Worm (Caenorhabditis elegans): ENCODE results near the gene sru-18.
A peak's percentile ranks its signal among the peaks of the same experiment; 100 is the strongest.

sru-18 gene

DNA sequence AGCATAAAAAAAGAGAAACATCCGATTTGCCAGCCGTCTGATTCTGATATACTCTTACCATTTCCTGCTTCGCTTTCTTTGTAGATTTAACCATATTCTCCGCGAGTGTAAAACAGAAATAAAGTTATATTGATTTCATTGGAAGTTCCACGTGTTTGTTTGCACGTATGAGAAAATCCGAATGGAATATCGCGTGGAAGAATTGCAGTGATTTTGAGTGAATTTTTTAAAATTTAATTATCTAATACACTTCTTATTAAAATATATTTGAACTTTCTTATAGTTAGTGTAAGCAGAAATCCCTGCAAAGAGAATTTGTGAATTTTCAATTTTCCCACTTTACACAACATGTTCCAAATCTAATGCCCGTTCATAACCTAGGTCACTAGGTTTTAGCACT is 29.0 kb downstream of the sru-18 start, which contains the start of gene F53B2.5:
Gene F53B2.5, minus strand, starts transcription at position 101 of the 400 bp plus-strand sequence.
- TF ChIP-seq med-1 (GFP tag; optimal IDR thresholded peaks at IDR 0.05; ENCODE audit: insufficient read depth) (no peak), T22C8.4 (GFP tag; IDR thresholded peaks at IDR 0.05) (no peak)

DNA sequence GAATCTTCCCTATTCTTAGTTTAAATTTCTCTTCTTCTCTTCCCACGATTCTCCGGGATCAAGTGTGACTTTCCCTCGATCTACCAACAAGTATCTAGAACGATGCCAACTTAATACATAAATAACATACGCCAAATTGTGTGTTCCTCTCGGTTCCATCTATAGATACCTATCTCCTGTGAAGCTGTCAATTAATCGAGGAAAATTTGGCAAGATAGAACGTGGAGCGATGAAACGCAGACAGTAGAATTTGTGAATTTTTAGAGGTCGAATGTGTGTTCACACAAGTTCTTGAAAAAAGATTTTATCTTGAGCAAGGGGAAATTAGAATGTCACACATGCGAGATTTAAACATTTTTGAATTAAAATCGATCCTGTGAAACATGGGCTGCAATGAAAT is 29.4 kb downstream of the sru-18 start:
- TF ChIP-seq tab-1 (GFP tag; IDR thresholded peaks at IDR 0.05) (no peak), cog-1 (tag; optimal IDR thresholded peaks at IDR 0.05) (no peak), med-1 (GFP tag; optimal IDR thresholded peaks at IDR 0.05; ENCODE audit: insufficient read depth) (no peak), flt-1 (GFP tag; IDR thresholded peaks at IDR 0.05) (no peak), klf-2 (GFP tag; conservative IDR thresholded peaks at IDR 0.05) (no peak), ref-1 (GFP tag; conservative IDR thresholded peaks at IDR 0.05) (no peak), T22C8.4 (GFP tag; IDR thresholded peaks at IDR 0.05) (no peak)

DNA sequence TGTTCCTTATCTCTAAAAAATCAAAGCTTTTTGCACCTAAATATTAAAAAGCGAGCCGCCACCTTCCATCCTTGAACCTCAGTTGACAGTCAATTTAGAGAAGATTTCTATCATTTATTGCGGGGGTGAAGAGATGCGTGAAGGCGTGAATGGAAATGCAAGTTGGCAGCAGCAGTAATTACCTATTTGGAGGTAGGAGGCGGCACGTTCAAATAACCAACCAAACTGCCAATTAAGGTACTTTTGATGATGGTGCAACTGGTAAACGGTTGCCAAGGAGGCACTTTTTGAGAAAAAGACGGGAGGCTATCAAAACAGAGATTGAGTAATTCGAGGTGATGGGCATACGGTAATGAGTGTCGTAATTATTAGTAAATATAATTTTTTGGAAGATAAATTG is 34.3 kb downstream of the sru-18 start:
- TF ChIP-seq klf-2 (GFP tag; conservative IDR thresholded peaks at IDR 0.05) = no peak
- TF ChIP-seq flt-1 (GFP tag; IDR thresholded peaks at IDR 0.05) = no peak
- no peak for TF ChIP-seq T22C8.4 (GFP tag; IDR thresholded peaks at IDR 0.05)
- TF ChIP-seq ref-1 (GFP tag; conservative IDR thresholded peaks at IDR 0.05) = no peak
- no peak for TF ChIP-seq cog-1 (tag; optimal IDR thresholded peaks at IDR 0.05)
- TF ChIP-seq ztf-23 (GFP tag; IDR thresholded peaks at IDR 0.05) = no peak
- TF ChIP-seq ztf-29 (GFP tag; IDR thresholded peaks at IDR 0.05) = no peak
- no peak for TF ChIP-seq tab-1 (GFP tag; IDR thresholded peaks at IDR 0.05)
- TF ChIP-seq med-1 (GFP tag; optimal IDR thresholded peaks at IDR 0.05; ENCODE audit: insufficient read depth) = no peak

DNA sequence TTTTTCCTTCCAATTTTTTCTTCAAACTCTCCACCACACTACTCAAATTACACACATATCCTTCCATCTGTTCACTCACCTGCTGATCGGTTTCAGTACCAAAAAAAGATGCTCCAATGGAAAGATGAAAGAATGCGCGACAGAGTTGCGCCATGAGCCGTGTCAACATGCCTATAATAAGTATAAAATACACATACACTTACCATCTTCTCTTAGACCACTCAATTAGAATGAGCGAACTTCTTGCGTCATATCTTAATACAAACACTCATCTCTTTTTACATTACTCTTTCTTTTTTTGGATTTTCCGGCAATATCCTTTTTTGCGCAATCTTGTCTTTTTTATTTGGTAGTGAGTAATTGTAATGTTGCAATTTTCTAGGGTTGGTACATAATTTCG is 35.6 kb downstream of the sru-18 start:
- TF ChIP-seq flt-1 (GFP tag; IDR thresholded peaks at IDR 0.05) = no peak

DNA sequence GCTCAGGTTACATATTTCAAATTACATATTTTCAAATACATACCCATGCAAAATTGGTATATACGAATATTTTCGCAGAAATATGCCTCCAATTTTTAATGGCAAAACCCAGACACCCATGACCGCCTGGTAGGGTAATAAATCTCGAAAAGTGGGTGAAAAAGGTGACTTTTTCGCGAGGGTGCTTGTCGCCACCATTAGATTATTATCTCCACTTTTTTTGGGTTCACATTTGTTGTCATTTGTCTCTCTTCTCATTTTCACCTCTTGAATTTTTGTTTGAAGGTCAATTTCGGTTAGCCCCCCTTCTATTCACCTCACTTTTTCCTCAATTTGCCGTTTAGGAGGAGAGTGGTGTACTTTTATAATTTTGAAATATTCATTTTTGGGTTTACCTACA is 38.2 kb downstream of the sru-18 start:
- TF ChIP-seq ref-1 (GFP tag; conservative IDR thresholded peaks at IDR 0.05) (no peak), ztf-29 (GFP tag; IDR thresholded peaks at IDR 0.05) (no peak), tab-1 (GFP tag; IDR thresholded peaks at IDR 0.05) (no peak), klf-2 (GFP tag; conservative IDR thresholded peaks at IDR 0.05) (no peak), cog-1 (tag; optimal IDR thresholded peaks at IDR 0.05) (no peak)

DNA sequence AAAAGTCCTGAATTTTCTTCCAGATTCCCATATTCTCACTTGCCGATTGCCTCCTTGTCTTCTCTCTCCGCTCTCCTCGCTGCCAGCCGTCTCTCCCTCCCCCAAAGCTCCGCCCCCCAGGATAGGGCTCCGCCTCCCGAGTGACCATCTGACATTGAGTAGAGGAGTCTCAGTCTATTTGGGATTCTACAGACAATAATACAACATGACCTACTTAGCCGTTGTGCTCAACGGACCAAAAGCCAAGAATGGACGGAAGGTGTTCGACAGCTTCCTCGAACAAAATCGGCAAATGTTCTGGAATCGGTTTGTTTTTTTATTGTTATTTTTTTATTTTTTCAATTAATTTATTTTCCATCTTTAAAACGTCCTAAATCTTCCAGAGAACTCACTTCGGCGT is 40.0 kb downstream of the sru-18 start, which contains the start of gene ham-1:
Gene ham-1, plus strand, starts transcription at position 173 of the 400 bp plus-strand sequence.
- no peak for TF ChIP-seq cog-1 (tag; optimal IDR thresholded peaks at IDR 0.05)
- no peak for TF ChIP-seq med-1 (GFP tag; optimal IDR thresholded peaks at IDR 0.05; ENCODE audit: insufficient read depth)

DNA sequence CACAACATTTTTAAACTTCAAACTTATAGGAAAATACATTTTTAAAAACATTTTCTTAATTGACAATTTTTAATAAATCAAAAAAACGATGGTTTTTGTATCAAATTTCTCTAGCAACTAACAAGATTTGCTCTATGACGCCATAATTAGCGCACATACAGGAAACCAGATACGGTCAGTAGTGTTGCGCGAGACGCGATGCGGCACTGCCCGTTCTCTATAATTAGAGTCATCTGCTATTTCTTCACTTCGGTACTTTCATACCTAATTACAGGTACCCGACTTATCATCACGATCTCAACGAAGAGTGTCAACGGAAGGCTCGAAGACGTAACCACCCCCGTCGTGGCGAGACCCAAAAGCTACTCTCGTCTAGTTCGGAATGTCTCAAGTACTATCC is 42.6 kb downstream of the sru-18 start:
- TF ChIP-seq flt-1 (GFP tag; IDR thresholded peaks at IDR 0.05) = 0 out of 2 replicates have a peak, but pooled peaks have one; percentile 43
- TF ChIP-seq ztf-23 (GFP tag; IDR thresholded peaks at IDR 0.05) = no peak

DNA sequence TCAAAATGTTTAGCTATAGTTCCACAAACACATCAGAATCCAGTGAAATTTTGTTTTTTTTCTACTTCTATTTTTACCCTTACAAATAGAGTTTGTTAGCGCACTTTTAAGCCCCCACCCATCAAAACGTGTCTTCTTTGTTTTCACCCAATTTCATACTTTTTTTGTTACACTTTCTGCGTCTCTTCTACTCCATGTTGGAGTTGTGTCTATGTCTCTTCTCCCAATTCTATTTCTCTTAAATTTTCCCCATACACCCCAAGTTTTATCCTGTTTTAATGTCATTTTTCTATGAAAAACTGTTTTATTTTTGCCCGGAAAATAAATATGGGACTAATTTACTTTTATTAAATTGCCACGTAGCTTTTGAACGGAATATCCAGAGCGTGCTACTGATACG is 43.3 kb downstream of the sru-18 start:
- TF ChIP-seq klf-2 (GFP tag; conservative IDR thresholded peaks at IDR 0.05) = no peak
- TF ChIP-seq ztf-29 (GFP tag; IDR thresholded peaks at IDR 0.05) = no peak
- TF ChIP-seq med-1 (GFP tag; optimal IDR thresholded peaks at IDR 0.05; ENCODE audit: insufficient read depth) = no peak
- no peak for TF ChIP-seq ref-1 (GFP tag; conservative IDR thresholded peaks at IDR 0.05)
- TF ChIP-seq flt-1 (GFP tag; IDR thresholded peaks at IDR 0.05) = no peak
- no peak for TF ChIP-seq cog-1 (tag; optimal IDR thresholded peaks at IDR 0.05)
- no peak for TF ChIP-seq ztf-23 (GFP tag; IDR thresholded peaks at IDR 0.05)
- no peak for TF ChIP-seq T22C8.4 (GFP tag; IDR thresholded peaks at IDR 0.05)
- TF ChIP-seq tab-1 (GFP tag; IDR thresholded peaks at IDR 0.05) = no peak

DNA sequence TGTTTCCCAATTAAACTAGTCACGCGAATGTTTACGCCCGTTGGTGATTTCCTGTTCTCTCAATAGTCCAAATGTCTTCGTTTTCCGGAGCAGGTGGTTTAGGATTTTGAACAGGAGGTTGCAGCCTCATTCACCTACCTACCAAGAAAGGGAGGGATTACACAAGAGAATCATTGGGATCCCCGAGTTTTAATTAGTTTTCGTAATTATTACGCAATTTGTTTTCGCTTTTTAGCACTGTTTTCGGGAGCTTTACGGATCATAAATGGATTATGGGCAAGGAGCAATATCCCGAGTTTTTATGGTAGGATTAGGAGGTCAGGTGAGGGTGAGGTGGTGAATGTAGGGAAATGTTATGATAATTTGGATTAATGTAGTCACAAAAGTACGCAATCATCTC is 43.8 kb downstream of the sru-18 start:
- no peak for TF ChIP-seq ztf-29 (GFP tag; IDR thresholded peaks at IDR 0.05)
- TF ChIP-seq ref-1 (GFP tag; conservative IDR thresholded peaks at IDR 0.05) = no peak

DNA sequence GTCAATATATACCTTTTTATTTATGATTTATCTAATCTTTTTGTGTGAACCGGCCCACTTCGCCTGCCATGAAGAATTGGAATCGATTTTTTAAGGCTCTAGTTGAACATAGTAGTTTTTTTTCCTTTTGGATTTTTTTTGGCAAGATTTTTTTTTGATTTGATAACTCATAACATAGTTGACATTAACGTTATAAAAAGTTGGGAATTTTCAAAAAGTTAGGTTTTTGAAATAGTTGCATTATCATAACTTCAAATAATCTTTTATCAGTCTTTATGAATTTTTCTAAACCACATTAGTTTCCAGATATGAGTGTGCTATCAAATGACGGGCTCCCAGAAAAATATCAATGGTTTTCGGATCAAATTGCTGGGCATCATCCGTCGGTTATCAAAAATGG is 45.8 kb downstream of the sru-18 start, which contains the start of gene ipmk-1:
Gene ipmk-1, plus strand, starts transcription at position 301 of the 400 bp plus-strand sequence.
- TF ChIP-seq tab-1 (GFP tag; IDR thresholded peaks at IDR 0.05) (no peak), med-1 (GFP tag; optimal IDR thresholded peaks at IDR 0.05; ENCODE audit: insufficient read depth) (no peak), cog-1 (tag; optimal IDR thresholded peaks at IDR 0.05) (no peak), T22C8.4 (GFP tag; IDR thresholded peaks at IDR 0.05) (no peak), ztf-23 (GFP tag; IDR thresholded peaks at IDR 0.05) (no peak), flt-1 (GFP tag; IDR thresholded peaks at IDR 0.05) (no peak), ref-1 (GFP tag; conservative IDR thresholded peaks at IDR 0.05) (no peak), ztf-29 (GFP tag; IDR thresholded peaks at IDR 0.05) (no peak), klf-2 (GFP tag; conservative IDR thresholded peaks at IDR 0.05) (no peak)

DNA sequence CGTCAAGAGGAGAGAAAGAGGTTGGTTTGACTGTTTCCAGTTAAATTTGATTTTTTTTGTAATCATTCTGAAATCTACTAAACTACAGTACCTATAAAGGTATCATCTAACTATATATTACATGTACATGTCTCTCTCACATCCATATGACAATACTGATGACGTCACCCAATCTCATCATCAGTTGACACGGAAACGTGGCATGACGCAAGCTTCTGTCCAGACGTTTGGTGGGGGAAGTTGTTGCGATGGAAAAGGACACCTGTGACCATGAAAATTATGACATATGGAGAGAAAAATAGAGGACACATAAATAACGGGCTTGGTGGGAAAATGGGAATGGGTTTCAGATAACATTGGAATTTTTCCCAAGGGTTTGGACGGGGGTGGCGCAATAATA is 47.0 kb downstream of the sru-18 start:
- no peak for TF ChIP-seq klf-2 (GFP tag; conservative IDR thresholded peaks at IDR 0.05)
- no peak for TF ChIP-seq ztf-29 (GFP tag; IDR thresholded peaks at IDR 0.05)
- TF ChIP-seq tab-1 (GFP tag; IDR thresholded peaks at IDR 0.05) = no peak
- no peak for TF ChIP-seq med-1 (GFP tag; optimal IDR thresholded peaks at IDR 0.05; ENCODE audit: insufficient read depth)
- TF ChIP-seq flt-1 (GFP tag; IDR thresholded peaks at IDR 0.05) = no peak

DNA sequence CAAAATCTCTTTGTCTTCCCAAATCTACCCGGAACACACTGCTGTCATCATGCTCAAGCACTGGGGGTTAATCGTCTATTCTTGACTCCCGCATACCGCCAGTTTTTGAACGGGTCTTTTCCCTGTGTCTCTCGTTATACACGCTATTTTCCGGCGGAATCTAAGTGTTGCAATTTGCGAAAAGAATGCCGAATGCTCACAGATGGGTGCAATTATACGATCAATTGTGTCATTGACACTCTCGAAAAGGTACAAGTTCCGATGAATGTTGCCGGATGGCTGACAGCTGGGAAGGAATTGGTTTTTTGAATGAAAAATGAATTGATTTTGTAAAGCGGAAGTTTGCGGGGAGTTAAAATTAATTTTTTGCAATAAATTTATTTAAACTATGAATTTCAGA is 49.9 kb downstream of the sru-18 start:
- TF ChIP-seq ztf-29 (GFP tag; IDR thresholded peaks at IDR 0.05) (no peak), tab-1 (GFP tag; IDR thresholded peaks at IDR 0.05) (no peak), ztf-23 (GFP tag; IDR thresholded peaks at IDR 0.05) (no peak), med-1 (GFP tag; optimal IDR thresholded peaks at IDR 0.05; ENCODE audit: insufficient read depth) (no peak), ref-1 (GFP tag; conservative IDR thresholded peaks at IDR 0.05) (no peak), T22C8.4 (GFP tag; IDR thresholded peaks at IDR 0.05) (no peak), flt-1 (GFP tag; IDR thresholded peaks at IDR 0.05) (no peak), cog-1 (tag; optimal IDR thresholded peaks at IDR 0.05) (no peak), klf-2 (GFP tag; conservative IDR thresholded peaks at IDR 0.05) (no peak)
